Worm (Caenorhabditis elegans) whole organism, young adult: ENCODE results near the gene F32E10.9.

Experiments
- B0019.2 ChIP-seq: fragments of 200-800 bp; sonication (Bioruptor generic); conservative IDR thresholded peaks from 2 replicates; pipeline ENCODE4 v1.3.6; 2022; ENCODE audit warnings: missing genetic modification reagents, missing genetic modification characterization, missing compliant biosample characterization
- B0261.1 ChIP-seq: sonication (generic microtip); optimal IDR thresholded peaks from 2 replicates; lab custom pipeline; 2016; ENCODE audit warnings: mild to moderate bottlenecking, missing genetic modification characterization, moderate library complexity, missing compliant biosample characterization
- B0336.3 ChIP-seq: fragments of 200-800 bp; sonication (Bioruptor generic); IDR thresholded peaks from 2 replicates; pipeline ENCODE4 v1.3.6; 2022; ENCODE audit warnings: missing genetic modification characterization, missing compliant biosample characterization
- C06A6.2 ChIP-seq: fragments of 200-800 bp; sonication (Bioruptor generic); conservative IDR thresholded peaks from 2 replicates; pipeline ENCODE4 v1.3.6; 2022; ENCODE audit warnings: missing genetic modification characterization, missing compliant biosample characterization
- C17E4.6 ChIP-seq: fragments of 200-800 bp; sonication (Bioruptor generic); IDR thresholded peaks from 2 replicates; pipeline ENCODE4 v1.3.6; 2022; ENCODE audit warnings: missing genetic modification reagents, missing genetic modification characterization, missing compliant biosample characterization
- D2030.7 ChIP-seq: fragments of 200-800 bp; sonication (Bioruptor generic); IDR thresholded peaks from 2 replicates; pipeline ENCODE4 v1.3.6; 2022; ENCODE audit warnings: missing genetic modification reagents, missing genetic modification characterization, missing compliant biosample characterization
- F39B2.1 ChIP-seq: fragments of 200-800 bp; sonication (Bioruptor generic); IDR thresholded peaks from 2 replicates; pipeline ENCODE4 v1.3.6; 2022; ENCODE audit warnings: missing genetic modification reagents, missing genetic modification characterization, missing compliant biosample characterization
- F49E8.2 ChIP-seq: sonication (generic microtip); optimal IDR thresholded peaks from 3 replicates; lab custom pipeline; 2017; ENCODE audit warnings: missing genetic modification characterization, mild to moderate bottlenecking, missing compliant biosample characterization, antibody characterized with exemption, moderate library complexity; ENCODE audit not compliant: insufficient read depth
- F57C9.4 ChIP-seq: sonication (generic microtip); optimal IDR thresholded peaks from 2 replicates; lab custom pipeline; 2017; ENCODE audit warnings: mild to moderate bottlenecking, missing genetic modification characterization, missing compliant biosample characterization
- K12H6.12 ChIP-seq: fragments of 200-800 bp; sonication (Bioruptor generic); optimal IDR thresholded peaks from 2 replicates; lab custom pipeline; 2018; ENCODE audit warnings: mild to moderate bottlenecking, missing genetic modification characterization, missing compliant biosample characterization
- ZK185.1 ChIP-seq: sonication (generic microtip); optimal IDR thresholded peaks from 2 replicates; lab custom pipeline; 2016; ENCODE audit warnings: mild to moderate bottlenecking, missing genetic modification characterization, missing compliant biosample characterization; ENCODE audit not compliant: poor library complexity, severe bottlenecking
- aptf-2 ChIP-seq: fragments of 200-800 bp; sonication (Bioruptor generic); conservative IDR thresholded peaks from 2 replicates; pipeline ENCODE4 v1.3.6; 2022; ENCODE audit warnings: missing genetic modification reagents, missing genetic modification characterization, missing compliant biosample characterization
- aptf-3 ChIP-seq: fragments of 200-800 bp; sonication (Bioruptor generic); IDR thresholded peaks from 2 replicates; pipeline ENCODE4 v1.3.6; 2022; ENCODE audit warnings: missing genetic modification characterization, missing compliant biosample characterization
- bed-1 ChIP-seq: fragments of 200-800 bp; sonication (Bioruptor generic); IDR thresholded peaks from 2 replicates; pipeline ENCODE4 v1.3.6; 2022; ENCODE audit warnings: missing genetic modification reagents, missing genetic modification characterization, missing compliant biosample characterization
- cebp-2 ChIP-seq: fragments of 200-800 bp; sonication (Bioruptor generic); IDR thresholded peaks from 2 replicates; pipeline ENCODE4 v1.3.6; 2022; ENCODE audit warnings: missing genetic modification characterization, missing compliant biosample characterization
- dpl-1 ChIP-seq: fragments of 150-350 bp; optimal IDR thresholded peaks from 2 replicates; lab custom pipeline; 2014; ENCODE audit warnings: missing biosample characterization, missing genetic modification reagents, missing genetic modification characterization
- egl-44 ChIP-seq: fragments of 200-800 bp; sonication (Bioruptor generic); IDR thresholded peaks from 2 replicates; pipeline ENCODE4 v1.3.6; 2022; ENCODE audit warnings: missing genetic modification reagents, missing genetic modification characterization, missing compliant biosample characterization
- ekl-4 ChIP-seq: fragments of 200-800 bp; sonication (Bioruptor generic); IDR thresholded peaks from 2 replicates; pipeline ENCODE4 v1.3.6; 2022; ENCODE audit warnings: missing genetic modification reagents, missing genetic modification characterization, missing compliant biosample characterization
- ets-4 ChIP-seq: fragments of 200-800 bp; sonication (Bioruptor generic); optimal IDR thresholded peaks from 2 replicates; lab custom pipeline; 2018; ENCODE audit warnings: mild to moderate bottlenecking, missing genetic modification characterization, missing compliant biosample characterization
- fkh-3 ChIP-seq: sonication (generic microtip); optimal IDR thresholded peaks from 2 replicates; lab custom pipeline; 2016; ENCODE audit warnings: mild to moderate bottlenecking, missing genetic modification characterization, missing compliant biosample characterization
- gei-17 ChIP-seq: fragments of 200-800 bp; sonication (Bioruptor generic); optimal IDR thresholded peaks from 2 replicates; lab custom pipeline; 2018; ENCODE audit warnings: mild to moderate bottlenecking, missing genetic modification characterization, missing compliant biosample characterization
- hlh-26 ChIP-seq: fragments of 200-800 bp; sonication (Bioruptor generic); conservative IDR thresholded peaks from 2 replicates; pipeline ENCODE4 v1.3.6; 2022; ENCODE audit warnings: missing genetic modification reagents, missing genetic modification characterization, missing compliant biosample characterization
- hmg-1.2 ChIP-seq: fragments of 200-800 bp; sonication (Bioruptor generic); IDR thresholded peaks from 2 replicates; pipeline ENCODE4 v1.3.6; 2022; ENCODE audit warnings: missing genetic modification reagents, missing genetic modification characterization, missing compliant biosample characterization
- hmg-20 ChIP-seq: fragments of 200-800 bp; sonication (Bioruptor generic); IDR thresholded peaks from 2 replicates; pipeline ENCODE4 v1.3.6; 2022; ENCODE audit warnings: missing genetic modification reagents, missing genetic modification characterization, missing compliant biosample characterization
- hrde-1 ChIP-seq: sonication (generic microtip); optimal IDR thresholded peaks from 2 replicates; lab custom pipeline; 2016; ENCODE audit warnings: missing genetic modification characterization, mild to moderate bottlenecking, missing compliant biosample characterization, moderate library complexity, missing genotype, missing genetic modification reagents, borderline replicate concordance
- hsf-1 ChIP-seq: fragments of 200-800 bp; sonication (Bioruptor generic); IDR thresholded peaks from 2 replicates; pipeline ENCODE4 v1.3.6; 2022; ENCODE audit warnings: missing genetic modification reagents, missing genetic modification characterization, missing compliant biosample characterization
- let-607 ChIP-seq, 2 experiments: fragments of 200-800 bp in 1 of 2; sonication (Bioruptor generic) in 1 of 2; sonication (generic microtip) in 1 of 2; optimal IDR thresholded peaks; 2 replicates each; lab custom pipeline; 2016 to 2018; ENCODE audit warnings: mild to moderate bottlenecking in 2 of 2, missing compliant biosample characterization in 2 of 2, missing genetic modification characterization in 2 of 2, moderate library complexity in 2 of 2, missing genotype in 1 of 2
- lin-26 ChIP-seq: fragments of 200-800 bp; sonication (Bioruptor generic); IDR thresholded peaks from 2 replicates; pipeline ENCODE4 v1.3.6; 2022; ENCODE audit warnings: missing genetic modification reagents, missing genetic modification characterization, missing compliant biosample characterization
- madf-10 ChIP-seq: sonication (generic microtip); optimal IDR thresholded peaks from 2 replicates; lab custom pipeline; 2016; ENCODE audit warnings: mild to moderate bottlenecking, missing genetic modification characterization, missing compliant biosample characterization
- madf-6 ChIP-seq: fragments of 200-800 bp; sonication (Bioruptor generic); IDR thresholded peaks from 2 replicates; pipeline ENCODE4 v1.3.6; 2022; ENCODE audit warnings: missing genetic modification reagents, missing genetic modification characterization, missing compliant biosample characterization
- madf-8 ChIP-seq: fragments of 200-800 bp; sonication (Bioruptor generic); conservative IDR thresholded peaks from 2 replicates; pipeline ENCODE4 v1.3.6; 2022; ENCODE audit warnings: missing genetic modification reagents, missing genetic modification characterization, missing compliant biosample characterization
- nfya-2 ChIP-seq: fragments of 200-800 bp; sonication (Bioruptor generic); IDR thresholded peaks from 2 replicates; pipeline ENCODE4 v1.3.6; 2022; ENCODE audit warnings: missing genetic modification reagents, missing genetic modification characterization, missing compliant biosample characterization
- nhr-120 ChIP-seq: fragments of 200-800 bp; sonication (Bioruptor generic); IDR thresholded peaks from 2 replicates; pipeline ENCODE4 v1.3.6; 2022; ENCODE audit warnings: missing genetic modification characterization, missing compliant biosample characterization
- nhr-27 ChIP-seq: fragments of 200-800 bp; sonication (Bioruptor generic); optimal IDR thresholded peaks from 2 replicates; lab custom pipeline; 2018; ENCODE audit warnings: mild to moderate bottlenecking, missing genetic modification characterization, moderate library complexity, missing compliant biosample characterization
- nhr-90 ChIP-seq: sonication (generic microtip); optimal IDR thresholded peaks from 2 replicates; lab custom pipeline; 2016; ENCODE audit warnings: missing genotype, mild to moderate bottlenecking, missing genetic modification characterization, missing compliant biosample characterization
- snpc-1.1 ChIP-seq: sonication (generic microtip); optimal IDR thresholded peaks from 2 replicates; lab custom pipeline; 2017; ENCODE audit warnings: missing genetic modification characterization, mild to moderate bottlenecking, missing compliant biosample characterization, antibody characterized with exemption, moderate library complexity, missing genotype, missing genetic modification reagents; ENCODE audit not compliant: insufficient read depth
- snpc-3.4 ChIP-seq: sonication (generic microtip); optimal IDR thresholded peaks from 2 replicates; lab custom pipeline; 2017; ENCODE audit warnings: missing genetic modification characterization, mild to moderate bottlenecking, missing compliant biosample characterization, antibody characterized with exemption, moderate library complexity, missing genotype, missing genetic modification reagents
- snpc-4 ChIP-seq, 5 experiments: fragments of 150-350 bp in 1 of 5; sonication (generic microtip) in 4 of 5; optimal IDR thresholded peaks; 2 replicates each; lab custom pipeline; 2014 to 2018; ENCODE audit warnings: missing genetic modification characterization in 5 of 5, missing biosample characterization in 3 of 5, antibody characterized with exemption in 2 of 5, mild to moderate bottlenecking in 2 of 5, missing compliant biosample characterization in 2 of 5, missing genotype in 2 of 5, moderate library complexity in 2 of 5, missing genetic modification reagents in 1 of 5
- tbp1 ChIP-seq: fragments of 200-800 bp; sonication (Bioruptor generic); optimal IDR thresholded peaks from 2 replicates; lab custom pipeline; 2018; ENCODE audit warnings: mild to moderate bottlenecking, missing genetic modification characterization, missing compliant biosample characterization
- tbx-9 ChIP-seq: sonication (generic microtip); optimal IDR thresholded peaks from 2 replicates; lab custom pipeline; 2016; ENCODE audit warnings: borderline replicate concordance, missing genetic modification characterization, inconsistent platforms, missing compliant biosample characterization
- tlf-1 ChIP-seq: fragments of 200-800 bp; sonication (Bioruptor generic); optimal IDR thresholded peaks from 2 replicates; lab custom pipeline; 2018; ENCODE audit warnings: mild to moderate bottlenecking, missing genetic modification characterization, missing compliant biosample characterization
- unc-62 ChIP-seq: fragments of 150-350 bp; optimal IDR thresholded peaks from 2 replicates; lab custom pipeline; 2014; ENCODE audit warnings: missing biosample characterization, missing genetic modification reagents, missing genetic modification characterization
- zfh-2 ChIP-seq: fragments of 200-800 bp; sonication (Bioruptor generic); conservative IDR thresholded peaks from 2 replicates; pipeline ENCODE4 v1.3.6; 2022; ENCODE audit warnings: missing genetic modification reagents, missing genetic modification characterization, missing compliant biosample characterization
- ztf-25 ChIP-seq: fragments of 200-800 bp; sonication (Bioruptor generic); IDR thresholded peaks from 2 replicates; pipeline ENCODE4 v1.3.6; 2022; ENCODE audit warnings: missing genetic modification reagents, missing genetic modification characterization, missing compliant biosample characterization
- ztf-6 ChIP-seq: fragments of 200-800 bp; sonication (Bioruptor generic); IDR thresholded peaks from 2 replicates; pipeline ENCODE4 v1.3.6; 2022; ENCODE audit warnings: missing genetic modification reagents, missing genetic modification characterization, missing compliant biosample characterization

The F32E10.9 gene

DNA sequence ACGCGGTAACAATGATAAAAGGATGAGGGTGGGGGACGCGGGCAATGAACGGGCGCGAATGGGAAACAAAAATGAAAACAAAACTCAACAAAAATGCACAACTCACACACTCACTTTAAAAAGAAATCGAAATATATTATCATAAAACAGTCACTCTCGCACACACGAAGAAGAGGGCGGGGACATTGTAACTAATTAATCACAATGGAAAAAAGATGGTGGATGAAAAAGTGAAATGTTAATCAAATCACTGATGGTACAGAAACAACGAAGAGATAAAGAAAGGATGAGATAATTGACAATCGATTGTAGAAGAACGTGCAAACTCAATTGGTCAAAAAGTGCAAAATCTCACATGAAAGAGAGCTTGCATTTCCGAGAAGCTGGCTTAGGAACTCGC, 4.5 kb downstream of the F32E10.9 start (continued):
- TF ChIP-seq aptf-3 (no peak), F57C9.4 (no peak), C17E4.6 (no peak), C06A6.2 (GFP tag; lab: Robert Waterston, UW) (no peak), ekl-4 (no peak), hlh-26 (GFP tag; lab: Robert Waterston, UW) (no peak), cebp-2 (GFP tag; lab: Robert Waterston, UW) (0 out of 2 replicates have a peak, but pooled peaks have one; percentile 6), ets-4 (GFP tag; lab: Kevin White, UChicago) (no peak), let-607 (tag; optimal IDR thresholded peaks at IDR 0.05; lab: Kevin White, UChicago) (no peak), F49E8.2 (tag; lab: Kevin White, UChicago) (peak; percentile 82), aptf-2 (GFP tag; lab: Robert Waterston, UW) (no peak), tlf-1 (GFP tag; lab: Kevin White, UChicago) (peak; percentile 7), nhr-27 (tag; lab: Kevin White, UChicago) (no peak), nhr-90 (tag; lab: Kevin White, UChicago) (no peak), tbx-9 (tag; lab: Kevin White, UChicago) (no peak), F39B2.1 (GFP tag; lab: Robert Waterston, UW) (no peak), unc-62 (GFP tag; lab: Kevin White, UChicago) (no peak)

- TF ChIP-seq snpc-3.4 (tag; lab: Kevin White, UChicago) (no peak), snpc-4 (GFP tag; optimal IDR thresholded peaks at IDR 0.05; lab: Kevin White, UChicago) (peak; percentile 32), snpc-4 (tag; optimal IDR thresholded peaks at IDR 0.05; lab: Kevin White, UChicago) (peak in 1 of 4 experiments; percentile 1), madf-6 (no peak), zfh-2 (GFP tag; lab: Robert Waterston, UW) (no peak), hrde-1 (tag; lab: Kevin White, UChicago) (peak; percentile 66), egl-44 (GFP tag; lab: Robert Waterston, UW) (no peak), F57C9.4 (no peak), dpl-1 (GFP tag; lab: Kevin White, UChicago) (no peak), snpc-1.1 (tag; lab: Kevin White, UChicago) (no peak), tbp1 (GFP tag; lab: Kevin White, UChicago) (no peak), ztf-25 (GFP tag; lab: Robert Waterston, UW) (0 out of 2 replicates have a peak, but pooled peaks have one; percentile 32), K12H6.12 (tag; lab: Kevin White, UChicago) (no peak), let-607 (tag; optimal IDR thresholded peaks at IDR 0.05; lab: Kevin White, UChicago) (no peak), gei-17 (GFP tag; lab: Kevin White, UChicago) (no peak), B0336.3 (GFP tag; lab: Robert Waterston, UW) (no peak), nhr-120 (no peak), hmg-1.2 (no peak), B0261.1 (tag; lab: Kevin White, UChicago) (no peak), B0019.2 (no peak), ztf-6 (no peak), fkh-3 (tag; lab: Kevin White, UChicago) (no peak), bed-1 (GFP tag; lab: Robert Waterston, UW) (no peak), D2030.7 (GFP tag; lab: Robert Waterston, UW) (no peak), hmg-20 (no peak), F39B2.1 (GFP tag; lab: Robert Waterston, UW) (no peak), nfya-2 (GFP tag; lab: Robert Waterston, UW) (no peak), madf-8 (GFP tag; lab: Robert Waterston, UW) (no peak), tbx-9 (tag; lab: Kevin White, UChicago) (no peak), madf-10 (no peak), nhr-27 (tag; lab: Kevin White, UChicago) (no peak), ZK185.1 (tag; lab: Kevin White, UChicago) (no peak), cebp-2 (GFP tag; lab: Robert Waterston, UW) (no peak), hsf-1 (GFP tag; lab: Robert Waterston, UW) (peak; percentile 39; the same call in 1 of the 2 replicates), lin-26 (GFP tag; lab: Robert Waterston, UW) (no peak)
These were observed 5.1 kb downstream of the F32E10.9 start for ce11 chrIV:7558653-7559052.
